Fruit fly (Drosophila melanogaster): ENCODE data around the gene PolE1.

The PolE1 gene

dm6 chr3R:23303297-23303696 is 44.6 kb upstream of the PolE1 start (continued):
- TF ChIP-seq CG6689 (GFP tag; IDR thresholded peaks at IDR 0.05) = 0 out of 2 replicates have a peak, but pooled peaks have one; percentile 31
- peak; percentile 2 for TF ChIP-seq CG4424 (GFP tag; optimal IDR thresholded peaks at IDR 0.05)
- no peak for TF ChIP-seq CG9215 (GFP tag; IDR thresholded peaks at IDR 0.05)
- 0 out of 2 replicates have a peak, but pooled peaks have one; percentile 18 for TF ChIP-seq sob (GFP tag; IDR thresholded peaks at IDR 0.05)
- TF ChIP-seq CG12391 (tag; optimal IDR thresholded peaks at IDR 0.05) = peak; percentile 48
- no peak for TF ChIP-seq dysf (GFP tag; IDR thresholded peaks at IDR 0.05)
- TF ChIP-seq CG3838 (GFP tag; optimal IDR thresholded peaks at IDR 0.05) = no peak
- TF ChIP-seq dan (GFP tag; IDR thresholded peaks at IDR 0.05) = no peak
- TF ChIP-seq CG5180 (GFP tag; optimal IDR thresholded peaks at IDR 0.05) = no peak
- peak; percentile 68 for TF ChIP-seq CG9727 (GFP tag; optimal IDR thresholded peaks at IDR 0.05)
- TF ChIP-seq CG8290 (GFP tag; optimal IDR thresholded peaks at IDR 0.05) = no peak
- TF ChIP-seq CG8290 (tag; optimal IDR thresholded peaks at IDR 0.05) = no peak
- TF ChIP-seq bigmax (GFP tag; optimal IDR thresholded peaks at IDR 0.05) = no peak
- TF ChIP-seq maf-S (GFP tag; optimal IDR thresholded peaks at IDR 0.05) = no peak
- peak; percentile 17; the same call in 1 of the 2 replicates for TF ChIP-seq H2.0 (GFP tag; IDR thresholded peaks at IDR 0.05)
- peak; percentile 20 for TF ChIP-seq phol (tag; optimal IDR thresholded peaks at IDR 0.05)
- peak; percentile 25 for TF ChIP-seq CG16815 (GFP tag; optimal IDR thresholded peaks at IDR 0.05)
- peak; percentile 8 for TF ChIP-seq CG4820 (GFP tag; optimal IDR thresholded peaks at IDR 0.05)
- TF ChIP-seq Rx (GFP tag; IDR thresholded peaks at IDR 0.05) = no peak
- TF ChIP-seq lov (optimal IDR thresholded peaks at IDR 0.05) = no peak
- peak; percentile 60; the same call in 1 of the 3 replicates for TF ChIP-seq lov (GFP tag; IDR thresholded peaks at IDR 0.05)
- no peak for TF ChIP-seq sima (GFP tag; optimal IDR thresholded peaks at IDR 0.05)
- no peak for TF ChIP-seq D (optimal IDR thresholded peaks at IDR 0.05)
- TF ChIP-seq D (GFP tag; optimal IDR thresholded peaks at IDR 0.05) = peak; percentile 21
- TF ChIP-seq ssp (GFP tag; IDR thresholded peaks at IDR 0.05) = no peak
- no peak for TF ChIP-seq NK7.1 (GFP tag; optimal IDR thresholded peaks at IDR 0.05)
- no peak for TF ChIP-seq CG7928 (GFP tag; optimal IDR thresholded peaks at IDR 0.05)
- TF ChIP-seq tgo (GFP tag; IDR thresholded peaks at IDR 0.05) = no peak
- no peak for TF ChIP-seq CG12659 (GFP tag; optimal IDR thresholded peaks at IDR 0.05)
- no peak for TF ChIP-seq Mrtf (GFP tag; IDR thresholded peaks at IDR 0.05)
- TF ChIP-seq onecut (GFP tag; IDR thresholded peaks at IDR 0.05) = no peak
- TF ChIP-seq Scr (GFP tag; IDR thresholded peaks at IDR 0.05; ENCODE audit: partially characterized antibody) = no peak
- TF ChIP-seq CG4404 (GFP tag; IDR thresholded peaks at IDR 0.05) = peak; percentile 63
- TF ChIP-seq CG10979 (tag; optimal IDR thresholded peaks at IDR 0.05) = peak; percentile 71
- TF ChIP-seq kni (GFP tag; optimal IDR thresholded peaks at IDR 0.05) = no peak
- TF ChIP-seq Ssrp (tag; optimal IDR thresholded peaks at IDR 0.05) = peak; percentile 12
- peak; percentile 32 for TF ChIP-seq CG16863 (GFP tag; optimal IDR thresholded peaks at IDR 0.05)
- peak; percentile 70 for TF ChIP-seq CG18262 (tag; optimal IDR thresholded peaks at IDR 0.05)
- TF ChIP-seq mam (GFP tag; optimal IDR thresholded peaks at IDR 0.05) = no peak
- TF ChIP-seq Hand (GFP tag; optimal IDR thresholded peaks at IDR 0.05) = no peak
- peak; percentile 49; the same call in 2 of the 3 replicates for TF ChIP-seq row (GFP tag; IDR thresholded peaks at IDR 0.05)
- TF ChIP-seq ind (GFP tag; optimal IDR thresholded peaks at IDR 0.05) = no peak
- peak; percentile 21 for TF ChIP-seq Hsf (GFP tag; optimal IDR thresholded peaks at IDR 0.05)
- no peak for TF ChIP-seq CG34224 (GFP tag; IDR thresholded peaks at IDR 0.05; ENCODE audit: partially characterized antibody)
- TF ChIP-seq tll (GFP tag; optimal IDR thresholded peaks at IDR 0.05) = peak in 1 of 2 experiments; percentile 19
- TF ChIP-seq Sox100B (GFP tag; optimal IDR thresholded peaks at IDR 0.05) = no peak
- TF ChIP-seq mirr (GFP tag; optimal IDR thresholded peaks at IDR 0.05) = no peak
- TF ChIP-seq CG8089 (GFP tag; optimal IDR thresholded peaks at IDR 0.05) = no peak
- peak; percentile 48 for TF ChIP-seq nmo (GFP tag; optimal IDR thresholded peaks at IDR 0.05)
- peak; percentile 59 for TF ChIP-seq Nf-YB (GFP tag; optimal IDR thresholded peaks at IDR 0.05)
- peak; percentile 6 for TF ChIP-seq tin (GFP tag; optimal IDR thresholded peaks at IDR 0.05)
- no peak for TF ChIP-seq Fer1 (GFP tag; optimal IDR thresholded peaks at IDR 0.05)
